Worm (Caenorhabditis elegans) whole organism, L2 larva: Measurements from ENCODE around the gene B0285.6.

Source experiments
- R02D3.7 ChIP-seq: fragments of 150-350 bp; optimal IDR thresholded peaks from 2 replicates; lab custom pipeline; 2014; ENCODE audit warnings: missing biosample characterization, missing genetic modification characterization
- ceh-82 ChIP-seq: fragments of 150-350 bp; optimal IDR thresholded peaks from 2 replicates; lab custom pipeline; 2014; ENCODE audit warnings: missing biosample characterization, missing genetic modification characterization
- elt-3 ChIP-seq: sonication (generic microtip); optimal IDR thresholded peaks from 2 replicates; lab custom pipeline; 2017; ENCODE audit warnings: missing biosample characterization, missing genetic modification characterization
- lin-11 ChIP-seq: fragments of 150-350 bp; sonication (generic microtip); optimal IDR thresholded peaks from 2 replicates; lab custom pipeline; 2014; ENCODE audit warnings: missing biosample characterization, missing genetic modification characterization, inconsistent platforms, mixed read lengths
- nhr-10 ChIP-seq: sonication (generic microtip); optimal IDR thresholded peaks from 2 replicates; lab custom pipeline; 2017; ENCODE audit warnings: missing biosample characterization, missing genetic modification characterization
- skn-1 ChIP-seq: sonication (generic microtip); optimal IDR thresholded peaks from 2 replicates; lab custom pipeline; 2017; ENCODE audit warnings: missing biosample characterization, missing genetic modification characterization
- zag-1 ChIP-seq: fragments of 150-350 bp; optimal IDR thresholded peaks from 2 replicates; lab custom pipeline; 2014; ENCODE audit warnings: missing biosample characterization, missing genetic modification characterization

DNA sequence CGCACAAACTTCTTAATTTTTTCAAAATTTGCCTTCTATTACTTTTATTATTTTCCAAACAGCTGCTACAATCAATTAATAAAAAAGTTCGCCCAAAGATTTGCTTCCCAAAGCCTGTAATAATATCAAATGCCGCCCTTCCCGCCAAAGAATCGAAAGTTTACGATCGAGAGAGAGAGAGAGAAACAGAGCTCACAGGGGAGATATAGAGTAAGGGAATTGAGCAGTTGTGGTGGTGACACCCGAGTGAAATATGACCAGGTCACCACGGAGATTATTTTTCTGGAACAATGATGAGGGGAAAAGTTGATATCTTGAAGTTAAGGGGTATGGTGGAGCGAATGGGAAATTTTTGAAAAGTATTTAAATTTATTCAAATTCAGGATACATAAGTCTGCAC is 10.0 kb downstream of the B0285.6 start:
- TF ChIP-seq ceh-82 (no peak), zag-1 (tag; lab: Kevin White, UChicago) (no peak), elt-3 (tag; lab: Kevin White, UChicago) (no peak), nhr-10 (tag; lab: Kevin White, UChicago) (no peak), skn-1 (tag; lab: Kevin White, UChicago) (no peak), lin-11 (no peak), R02D3.7 (tag; lab: Kevin White, UChicago) (no peak)
